Worm (Caenorhabditis elegans): ENCODE results near the gene ctf-4.

ctf-4 gene

DNA sequence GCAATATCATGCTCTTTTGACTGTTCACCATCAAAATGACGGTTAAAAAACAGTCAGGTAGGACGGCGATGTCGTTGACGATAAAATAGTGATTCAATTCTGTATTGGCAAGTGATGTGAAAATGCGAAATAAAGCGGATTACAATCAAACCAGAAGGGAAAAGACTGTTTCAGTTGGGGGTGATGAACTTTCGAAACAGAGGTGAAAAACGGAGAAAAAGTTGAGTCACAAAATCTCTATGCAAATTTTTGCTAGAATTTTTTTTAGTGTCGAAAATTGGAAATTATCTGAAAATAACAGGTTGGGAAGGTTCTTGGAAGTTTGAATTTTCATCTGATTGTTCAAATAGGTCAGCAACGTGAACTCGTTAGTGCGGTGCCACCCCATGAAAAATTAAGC lies 43.6 kb downstream of the ctf-4 start, which contains the start of gene nas-31:
TSS of gene nas-31 (minus strand) at position 101 of the 400 bp plus-strand sequence.
- TF ChIP-seq F52B5.7 (tag; optimal IDR thresholded peaks at IDR 0.05) (no peak), tbx-9 (tag; optimal IDR thresholded peaks at IDR 0.05; ENCODE audit: borderline replicate concordance) (no peak), zfh-2 (GFP tag; conservative IDR thresholded peaks at IDR 0.05) (no peak), C06A6.2 (GFP tag; conservative IDR thresholded peaks at IDR 0.05) (no peak), attf-3 (GFP tag; conservative IDR thresholded peaks at IDR 0.05) (no peak), snpc-1.3 (tag; optimal IDR thresholded peaks at IDR 0.05; ENCODE audit: insufficient read depth) (no peak), ceh-100 (GFP tag; IDR thresholded peaks at IDR 0.05) (no peak), K11D2.4 (GFP tag; IDR thresholded peaks at IDR 0.05) (no peak), F39B2.1 (GFP tag; IDR thresholded peaks at IDR 0.05) (no peak), ceh-27 (GFP tag; optimal IDR thresholded peaks at IDR 0.05) (no peak)

DNA sequence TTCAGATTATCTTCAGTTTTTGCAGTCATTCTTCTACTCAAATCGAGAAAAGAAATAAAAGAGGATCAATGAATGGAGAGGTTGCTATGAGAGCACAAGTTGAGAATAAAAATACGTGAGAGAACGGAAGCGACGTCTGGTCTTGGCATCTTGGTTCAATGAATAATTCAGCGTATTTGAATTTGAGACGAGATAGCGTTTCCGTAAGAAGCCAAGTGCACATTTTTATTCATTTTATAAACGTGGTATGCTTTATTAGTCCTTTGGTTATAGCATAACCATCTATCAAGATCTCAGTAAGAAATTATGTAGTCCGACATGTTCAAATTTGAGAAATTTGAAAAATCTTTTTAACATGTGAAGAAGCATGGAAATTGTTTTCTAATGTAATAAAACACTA lies 47.0 kb downstream of the ctf-4 start, which contains the start of gene F58B4.2:
TSS of gene F58B4.2 (minus strand) at position 101 of the 400 bp plus-strand sequence.
- TF ChIP-seq tbp1 (GFP tag; optimal IDR thresholded peaks at IDR 0.05) (no peak), nhr-120 (GFP tag; IDR thresholded peaks at IDR 0.05) (no peak), ztf-3 (GFP tag; optimal IDR thresholded peaks at IDR 0.05) (no peak), K11D2.4 (GFP tag; IDR thresholded peaks at IDR 0.05) (no peak)

DNA sequence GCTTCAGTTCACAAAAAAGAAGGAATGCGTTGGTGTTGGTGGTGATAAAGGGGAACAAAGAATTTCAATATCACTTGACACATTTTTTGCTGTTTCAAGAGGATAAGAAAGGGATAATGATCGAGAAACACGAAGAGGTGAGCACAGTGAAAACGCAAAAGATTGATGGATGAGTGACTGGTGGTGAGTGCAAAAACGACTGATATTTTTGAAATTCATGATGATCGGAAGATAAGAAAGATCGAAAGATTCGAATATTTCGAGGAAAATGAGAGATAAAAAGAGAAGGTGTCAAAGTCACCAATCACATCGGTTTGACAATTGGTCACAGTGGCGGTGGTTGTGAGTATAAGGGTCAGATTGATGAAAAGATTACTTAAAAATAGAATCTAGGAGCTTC lies 49.4 kb downstream of the ctf-4 start:
- no peak for TF ChIP-seq ama-1 (optimal IDR thresholded peaks at IDR 0.05)
- TF ChIP-seq ama-1 (GFP tag; optimal IDR thresholded peaks at IDR 0.05) = no peak
- no peak for TF ChIP-seq attf-3 (GFP tag; conservative IDR thresholded peaks at IDR 0.05)
- no peak for TF ChIP-seq ceh-27 (GFP tag; optimal IDR thresholded peaks at IDR 0.05)
- no peak for TF ChIP-seq lsy-27 (tag; optimal IDR thresholded peaks at IDR 0.05; ENCODE audit: borderline replicate concordance, insufficient read depth)
- no peak for TF ChIP-seq dpl-1 (GFP tag; optimal IDR thresholded peaks at IDR 0.05)
- TF ChIP-seq egl-18 (GFP tag; IDR thresholded peaks at IDR 0.05) = no peak
- TF ChIP-seq B0019.2 (GFP tag; conservative IDR thresholded peaks at IDR 0.05) = no peak
- no peak for TF ChIP-seq snpc-1.3 (tag; optimal IDR thresholded peaks at IDR 0.05; ENCODE audit: insufficient read depth)
- no peak for TF ChIP-seq nhr-27 (tag; optimal IDR thresholded peaks at IDR 0.05)
- no peak for TF ChIP-seq ekl-4 (GFP tag; IDR thresholded peaks at IDR 0.05)
- TF ChIP-seq F49E8.2 (tag; optimal IDR thresholded peaks at IDR 0.05; ENCODE audit: insufficient read depth) = no peak
- TF ChIP-seq ceh-100 (GFP tag; IDR thresholded peaks at IDR 0.05) = no peak
- no peak for TF ChIP-seq lag-1 (GFP tag; IDR thresholded peaks at IDR 0.05)
- TF ChIP-seq zfh-2 (GFP tag; conservative IDR thresholded peaks at IDR 0.05) = no peak
- no peak for TF ChIP-seq aptf-3 (GFP tag; IDR thresholded peaks at IDR 0.05)
- TF ChIP-seq pbrm-1 (GFP tag; IDR thresholded peaks at IDR 0.05) = no peak
- no peak for TF ChIP-seq nfyb-1 (GFP tag; IDR thresholded peaks at IDR 0.05)
- no peak for TF ChIP-seq B0035.1 (tag; optimal IDR thresholded peaks at IDR 0.05)
- TF ChIP-seq gei-17 (GFP tag; optimal IDR thresholded peaks at IDR 0.05) = no peak

Measured in whole organism, young adult.